Fruit fly (Drosophila melanogaster) whole organism, larva: ENCODE results near the gene CG9240.

Experiments
- noc ChIP-seq: fragments of 200-800 bp; sonication (Bioruptor generic); optimal IDR thresholded peaks from 3 replicates; lab custom pipeline; 2019; ENCODE audit warnings: missing biosample characterization, mild to moderate bottlenecking, missing genetic modification characterization, moderate library complexity

Gene CG9240

dm6 chrX:15709624-15709983 is 8.5 kb upstream of the CG9240 start:
- no peak for TF ChIP-seq noc (tag; lab: Kevin White, UChicago)

DNA sequence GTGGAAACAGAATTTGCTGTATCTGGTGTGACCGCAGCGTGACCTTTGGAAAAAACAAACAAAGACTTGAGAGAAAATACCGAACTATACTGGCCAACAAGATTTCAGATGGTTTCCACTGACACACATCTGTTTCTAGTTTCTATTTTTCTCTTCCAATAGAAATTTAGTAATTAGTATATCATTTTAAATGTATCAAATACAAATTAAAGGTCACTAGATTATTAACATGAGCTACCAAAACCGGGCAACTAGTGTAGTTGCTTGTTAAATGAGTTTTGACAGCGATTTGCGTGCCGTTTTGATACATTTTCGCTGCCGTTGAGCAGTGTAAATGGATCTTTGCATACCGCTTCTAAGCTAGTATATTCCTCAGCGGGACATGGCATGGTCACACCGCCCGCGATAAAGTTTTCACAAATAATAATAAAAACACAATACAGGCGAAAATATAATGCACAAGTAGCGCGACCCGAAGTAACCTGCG is 2.7 kb upstream of the CG9240 start, which contains the start of the genes Pis and Hap40:
Gene Pis, minus strand, starts transcription at position 51 of the 487 bp plus-strand sequence.
Gene Hap40, plus strand, starts transcription at position 406 of the 487 bp plus-strand sequence.
- peak; percentile 38 for TF ChIP-seq noc (tag; lab: Kevin White, UChicago)

DNA sequence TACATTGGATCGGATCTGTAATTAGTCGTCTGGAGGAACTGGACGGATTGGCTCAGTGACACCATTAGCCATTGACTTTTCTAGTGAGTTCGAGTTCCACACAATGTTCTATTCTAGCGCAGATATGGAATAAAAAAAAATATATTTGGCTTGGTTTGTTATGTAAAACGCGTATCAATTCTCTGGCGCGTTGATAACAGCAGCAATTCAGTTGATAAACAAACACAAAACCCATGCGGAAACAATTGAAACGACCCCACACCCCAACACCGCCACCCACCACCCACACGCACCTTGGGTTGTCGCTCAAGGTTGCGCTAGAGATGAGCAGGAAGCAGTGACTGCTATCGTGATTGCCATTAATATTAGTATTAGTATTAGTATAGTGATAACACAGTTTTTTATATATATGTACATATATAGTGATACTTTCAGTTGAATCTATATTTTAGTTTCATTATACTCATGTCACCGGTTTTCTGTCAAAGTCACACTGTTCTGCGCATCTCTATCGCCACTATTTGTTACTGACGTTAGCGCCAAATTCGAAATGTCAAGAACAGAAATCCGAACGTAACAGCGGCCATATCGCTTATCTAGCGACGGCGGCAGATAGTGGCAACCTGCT is 3.4 kb downstream of the CG9240 start:
- TF ChIP-seq noc (tag; lab: Kevin White, UChicago), result peak; percentile 94

dm6 chrX:15696854-15697540 is 4.1 kb downstream of the CG9240 start, which contains the start of gene CG8128:
Gene CG8128, plus strand, starts transcription at chrX:15697494.
- TF ChIP-seq noc (tag; lab: Kevin White, UChicago), result no peak

DNA sequence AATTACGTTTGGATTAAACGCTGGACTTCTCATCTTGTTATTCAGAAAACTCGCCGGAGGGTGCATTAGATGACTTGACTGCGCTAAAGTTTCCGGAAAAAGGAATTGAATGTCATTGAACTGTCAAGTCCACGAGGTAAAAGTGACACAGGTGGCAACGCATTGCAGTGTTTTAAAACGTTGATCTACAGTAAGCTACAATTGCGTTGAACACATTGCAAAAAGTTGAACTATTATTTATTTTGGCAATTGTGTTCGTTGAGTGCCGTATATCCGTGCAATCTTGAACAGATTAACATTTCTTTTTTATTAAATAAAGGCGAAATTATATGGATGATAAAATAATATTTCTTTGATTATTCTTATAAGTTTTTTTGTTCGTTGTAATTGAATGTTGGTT is 12.3 kb downstream of the CG9240 start, which contains the start of gene CG15599:
Gene CG15599, minus strand, starts transcription at position 101 of the 400 bp plus-strand sequence.
- no peak for TF ChIP-seq noc (tag; lab: Kevin White, UChicago)

DNA sequence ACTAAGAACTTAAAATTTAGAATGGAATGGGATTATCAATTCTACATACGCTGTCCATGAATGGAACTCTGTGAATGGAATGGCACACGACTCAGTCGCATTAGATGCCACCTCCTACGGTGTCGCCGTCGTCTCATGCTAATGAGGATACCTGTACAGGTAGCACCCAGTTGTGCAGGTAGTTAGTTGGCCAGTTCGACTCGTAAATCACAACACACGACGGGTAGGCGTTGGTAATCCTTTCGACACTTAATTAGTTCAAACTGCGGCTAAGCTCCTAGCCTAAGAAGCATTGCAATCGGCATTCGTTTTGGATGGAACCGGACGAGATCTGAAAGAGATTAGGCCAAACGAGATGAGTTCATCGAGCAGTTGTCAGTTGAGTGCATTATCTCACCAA is 16.6 kb downstream of the CG9240 start:
- no peak for TF ChIP-seq noc (tag; lab: Kevin White, UChicago)

DNA sequence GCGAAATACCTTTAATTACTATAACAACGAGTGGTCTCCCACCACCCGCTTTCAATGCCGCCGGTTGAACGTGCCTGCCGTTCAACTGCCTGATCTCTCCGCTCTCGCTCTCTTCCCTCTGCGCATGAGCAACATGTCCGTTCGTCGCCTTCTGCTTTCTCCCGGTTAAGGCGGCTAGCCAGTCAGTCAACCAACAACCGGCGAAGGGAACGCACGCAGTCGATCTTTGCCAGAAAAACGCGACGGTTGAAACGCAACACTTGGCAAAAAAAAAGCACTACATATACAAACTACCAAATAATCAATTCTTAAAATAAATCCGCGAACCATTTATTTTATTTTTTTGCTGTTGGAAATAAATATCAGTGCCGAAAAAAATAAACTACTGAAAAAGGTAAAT is 25.8 kb downstream of the CG9240 start, which contains the start of gene CG12708:
Gene CG12708, plus strand, starts transcription at position 183 of the 400 bp plus-strand sequence.
- TF ChIP-seq noc (tag; lab: Kevin White, UChicago), result no peak

- no peak for TF ChIP-seq noc (tag; lab: Kevin White, UChicago)
Observed at dm6 chrX:15674337-15674736, 26.7 kb downstream of the CG9240 start.

dm6 chrX:15671026-15671563 is 30.0 kb downstream of the CG9240 start, which contains the start of gene CG15646:
Gene CG15646, minus strand, starts transcription at chrX:15671029.
- TF ChIP-seq noc (tag; lab: Kevin White, UChicago), result no peak

- TF ChIP-seq noc (tag; lab: Kevin White, UChicago), result no peak
Observed at dm6 chrX:15662285-15662684, 38.8 kb downstream of the CG9240 start, which contains the start of gene CG8119. Gene CG8119, plus strand, starts transcription at chrX:15662585.

DNA sequence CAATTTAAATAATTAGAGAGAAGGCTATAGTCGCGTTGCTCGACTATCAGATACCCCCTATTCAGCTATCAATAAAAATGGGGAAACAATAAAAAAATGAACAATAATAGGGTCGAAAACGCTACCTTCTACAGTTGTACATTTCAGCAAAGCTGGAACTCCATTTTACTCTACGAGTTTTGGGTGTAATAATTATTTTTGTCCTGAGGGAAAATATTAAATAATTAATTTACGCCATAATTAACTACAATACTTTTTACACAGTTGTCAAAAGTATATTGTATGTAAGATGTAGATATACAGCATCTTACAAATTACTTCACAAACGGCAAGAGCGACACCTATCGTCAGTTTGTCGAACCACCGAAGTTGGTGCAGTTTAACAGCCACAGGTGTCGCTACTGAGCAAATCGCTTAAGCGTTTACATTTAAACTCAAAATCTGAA is 47.7 kb downstream of the CG9240 start:
- no peak for TF ChIP-seq noc (tag; lab: Kevin White, UChicago)

DNA sequence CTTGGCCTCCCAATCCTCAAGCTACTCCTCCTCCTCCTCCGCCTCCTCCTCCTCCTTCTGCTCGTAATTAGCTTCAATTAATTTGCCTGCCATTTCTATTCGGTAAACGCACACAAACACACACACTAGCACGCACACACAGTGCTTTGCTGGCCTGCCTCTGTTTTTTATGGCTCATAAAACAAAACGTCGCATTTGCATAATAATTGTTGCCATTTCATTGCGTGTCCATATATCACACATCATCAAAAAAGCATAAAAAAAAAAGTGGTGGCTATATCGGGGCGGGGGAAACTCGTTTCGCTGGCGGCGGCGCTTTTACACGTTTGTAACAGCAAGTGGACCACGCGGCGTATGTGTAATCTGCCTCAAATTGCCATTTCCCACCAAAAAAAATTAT is 49.5 kb downstream of the CG9240 start:
- TF ChIP-seq noc (tag; lab: Kevin White, UChicago), result no peak
